Fruit fly (Drosophila melanogaster) whole organism, prepupa: ENCODE measurements around the gene CG17906.

Source experiments
- CG3919 ChIP-seq: fragments of 200-800 bp; sonication (Bioruptor generic); optimal IDR thresholded peaks from 3 replicates; lab custom pipeline; 2016; ENCODE audit warnings: missing biosample characterization, missing genetic modification characterization
- Gug ChIP-seq: fragments of 200-800 bp; sonication (Bioruptor generic); IDR thresholded peaks from 2 replicates; pipeline ENCODE4 v1.3.6; 2022; ENCODE audit warnings: missing biosample characterization, missing genetic modification characterization
- pdm3 ChIP-seq: fragments of 200-800 bp; sonication (Bioruptor generic); optimal IDR thresholded peaks from 3 replicates; lab custom pipeline; 2016; ENCODE audit warnings: missing biosample characterization, missing genetic modification characterization

DNA sequence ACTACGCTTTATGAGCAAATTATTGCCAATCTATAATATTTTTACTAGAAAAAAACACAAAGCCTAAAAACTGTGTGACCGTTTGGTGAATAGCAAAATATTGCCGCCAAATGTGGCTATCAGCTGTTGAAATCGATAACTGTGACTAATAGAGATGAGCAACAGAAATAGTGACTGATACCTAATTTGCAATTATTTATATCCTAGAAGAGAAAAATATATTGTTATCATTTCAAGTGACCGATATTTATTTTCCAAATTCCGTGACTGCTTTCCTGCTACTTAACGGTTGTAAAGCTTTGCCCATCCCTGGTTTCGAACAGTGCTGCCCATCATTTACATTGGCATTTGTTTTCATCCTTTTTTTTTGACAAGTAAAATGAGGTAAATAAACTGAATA lies 3.1 kb downstream of the CG17906 start, which contains the start of the genes alien and CG18661:
- TF ChIP-seq CG3919 (GFP tag; lab: Kevin White, UChicago) (no peak), pdm3 (GFP tag; lab: Kevin White, UChicago) (no peak), Gug (GFP tag; lab: Robert Waterston, UW) (peak; percentile 87)
